Fruit fly (Drosophila melanogaster): ENCODE data around the gene CG43115.

Gene CG43115

DNA sequence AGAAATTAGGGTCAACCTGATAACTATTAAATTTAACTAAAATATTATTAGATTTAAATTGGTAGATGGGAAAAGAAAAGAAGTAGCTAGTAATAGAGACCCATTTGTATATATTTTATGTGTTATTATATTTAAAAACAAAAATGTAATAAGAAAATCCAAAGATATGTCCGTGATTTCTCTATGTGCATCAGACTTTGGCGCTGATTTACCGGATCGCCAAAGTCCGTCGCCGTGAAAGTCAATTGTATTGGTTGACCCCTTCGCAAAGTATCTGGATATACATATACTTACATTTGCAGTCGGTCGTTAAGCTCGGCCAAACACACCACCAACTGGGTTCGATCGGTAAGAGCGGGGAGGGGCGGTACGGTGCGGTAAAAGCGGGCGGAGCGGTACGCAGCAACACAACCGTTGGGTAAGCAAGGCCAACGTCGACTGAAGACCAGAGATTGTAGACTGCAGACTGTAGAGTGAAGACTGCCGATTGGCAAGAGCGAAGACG is 10.9 kb upstream of the CG43115 start (continued):
- TF ChIP-seq CG9609 (GFP tag; optimal IDR thresholded peaks at IDR 0.05) (no peak), CG16863 (GFP tag; optimal IDR thresholded peaks at IDR 0.05) (no peak), CG10979 (tag; optimal IDR thresholded peaks at IDR 0.05) (peak; percentile 45), Myb (GFP tag; optimal IDR thresholded peaks at IDR 0.05) (no peak), dmrt11E (tag; optimal IDR thresholded peaks at IDR 0.05) (no peak), nerfin-1 (tag; optimal IDR thresholded peaks at IDR 0.05) (peak; percentile 8), HmgZ (tag; optimal IDR thresholded peaks at IDR 0.05) (no peak), CG4854 (GFP tag; optimal IDR thresholded peaks at IDR 0.05) (no peak), run (tag; optimal IDR thresholded peaks at IDR 0.05) (no peak), CG6654 (GFP tag; optimal IDR thresholded peaks at IDR 0.05) (no peak), Rfx (GFP tag; IDR thresholded peaks at IDR 0.05) (no peak), Atf3 (GFP tag; optimal IDR thresholded peaks at IDR 0.05) (no peak), ci (GFP tag; IDR thresholded peaks at IDR 0.05) (0 out of 3 replicates have a peak, but pooled peaks have one; percentile 51), lov (optimal IDR thresholded peaks at IDR 0.05) (no peak), lov (GFP tag; IDR thresholded peaks at IDR 0.05) (no peak), trh (GFP tag; optimal IDR thresholded peaks at IDR 0.05) (no peak), sim (GFP tag; IDR thresholded peaks at IDR 0.05) (no peak), CG6689 (GFP tag; IDR thresholded peaks at IDR 0.05) (0 out of 2 replicates have a peak, but pooled peaks have one; percentile 11), da (GFP tag; optimal IDR thresholded peaks at IDR 0.05) (no peak), p53 (GFP tag; optimal IDR thresholded peaks at IDR 0.05) (no peak), sisA (GFP tag; IDR thresholded peaks at IDR 0.05) (no peak), kni (GFP tag; optimal IDR thresholded peaks at IDR 0.05) (no peak), CG18619 (GFP tag; optimal IDR thresholded peaks at IDR 0.05) (no peak), CG16779 (GFP tag; IDR thresholded peaks at IDR 0.05) (no peak), slou (GFP tag; optimal IDR thresholded peaks at IDR 0.05) (no peak), hkb (optimal IDR thresholded peaks at IDR 0.05) (no peak), hkb (GFP tag; IDR thresholded peaks at IDR 0.05) (peak; percentile 26; the same call in 1 of the 2 replicates), vvl (GFP tag; IDR thresholded peaks at IDR 0.05) (no peak), mld (GFP tag; IDR thresholded peaks at IDR 0.05; ENCODE audit: partially characterized antibody) (no peak), Dip3 (GFP tag; optimal IDR thresholded peaks at IDR 0.05) (no peak), CG17328 (GFP tag; IDR thresholded peaks at IDR 0.05) (0 out of 2 replicates have a peak, but pooled peaks have one; percentile 26), CG2202 (tag; optimal IDR thresholded peaks at IDR 0.05) (no peak), CG42726 (GFP tag; IDR thresholded peaks at IDR 0.05; ENCODE audit: partially characterized antibody) (no peak), ewg (GFP tag; optimal IDR thresholded peaks at IDR 0.05) (peak; percentile 14), Poxn (GFP tag; IDR thresholded peaks at IDR 0.05) (no peak), PHDP (tag; optimal IDR thresholded peaks at IDR 0.05) (peak; percentile 49), CG31365 (tag; optimal IDR thresholded peaks at IDR 0.05) (no peak), zen2 (GFP tag; IDR thresholded peaks at IDR 0.05; ENCODE audit: partially characterized antibody) (no peak), unpg (GFP tag; optimal IDR thresholded peaks at IDR 0.05) (peak; percentile 44), Doc2 (GFP tag; IDR thresholded peaks at IDR 0.05) (no peak), oc (tag; optimal IDR thresholded peaks at IDR 0.05) (no peak), Taf1 (GFP tag; IDR thresholded peaks at IDR 0.05) (no peak), HmgD (GFP tag; optimal IDR thresholded peaks at IDR 0.05) (no peak), dimm (GFP tag; IDR thresholded peaks at IDR 0.05) (no peak), CG6854 (GFP tag; optimal IDR thresholded peaks at IDR 0.05) (no peak), CG16815 (GFP tag; optimal IDR thresholded peaks at IDR 0.05) (no peak), HLHmδ (GFP tag; optimal IDR thresholded peaks at IDR 0.05) (no peak), CG15479 (GFP tag; optimal IDR thresholded peaks at IDR 0.05) (no peak), gt (GFP tag; IDR thresholded peaks at IDR 0.05) (no peak), HHEX (GFP tag; optimal IDR thresholded peaks at IDR 0.05) (no peak), vnd (GFP tag; IDR thresholded peaks at IDR 0.05; ENCODE audit: partially characterized antibody) (no peak), B-H1 (GFP tag; IDR thresholded peaks at IDR 0.05) (no peak)

All from whole organism, embryonic.